Fruit fly (Drosophila melanogaster) Kc167 (cell line): ENCODE results near the gene CG31807.

Experiments
- Myc ChIP-seq: fragments of >200 bp; optimal IDR thresholded peaks from 2 replicates; lab custom pipeline; 2017; ENCODE audit warnings: missing external identifiers
- Sin3A ChIP-seq: fragments of >200 bp; optimal IDR thresholded peaks from 2 replicates; lab custom pipeline; 2018; ENCODE audit warnings: missing external identifiers
- h ChIP-seq: fragments of >200 bp; optimal IDR thresholded peaks from 3 replicates; lab custom pipeline; 2018; ENCODE audit warnings: missing external identifiers
- insv ChIP-seq: fragments of >200 bp; optimal IDR thresholded peaks from 3 replicates; lab custom pipeline; 2018; ENCODE audit warnings: missing external identifiers
- psq ChIP-seq: fragments of >200 bp; optimal IDR thresholded peaks from 2 replicates; lab custom pipeline; 2017; ENCODE audit warnings: missing external identifiers

- TF ChIP-seq psq (lab: Kevin White, UChicago) (no peak), Sin3A (no peak), insv (lab: Kevin White, UChicago) (no peak), h (lab: Kevin White, UChicago) (no peak), Myc (lab: Kevin White, UChicago) (no peak)
Observed at dm6 chr2L:16648925-16649324, 34.9 kb downstream of the CG31807 start.
